Worm (Caenorhabditis elegans): Measurements from ENCODE around the gene gadr-2.
A peak's percentile ranks its signal among the peaks of the same experiment; 100 is the strongest.

The gadr-2 gene

DNA sequence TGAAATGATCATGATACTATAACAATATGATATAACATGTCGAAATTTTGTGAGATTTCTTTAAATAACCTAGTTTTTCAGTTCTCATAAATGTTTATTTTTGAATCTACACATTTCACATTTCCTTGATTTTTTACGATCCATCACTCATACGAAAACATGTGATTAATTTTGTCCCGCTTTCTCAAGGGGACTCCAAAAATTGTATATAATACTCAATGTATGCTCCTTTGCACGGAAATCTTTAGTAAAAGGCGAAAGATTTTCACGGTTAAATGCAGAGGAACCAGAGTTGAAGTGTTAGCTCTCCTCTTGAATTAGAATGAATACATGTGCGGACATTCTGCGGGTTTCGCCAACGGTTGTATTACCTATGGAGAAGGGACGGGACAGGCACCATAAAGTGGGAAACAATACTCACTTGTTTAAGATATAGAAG is 20.6 kb downstream of the gadr-2 start (continued):
- no peak for TF ChIP-seq cebp-1 (GFP tag; IDR thresholded peaks at IDR 0.05)
- TF ChIP-seq cebp-1 (tag; optimal IDR thresholded peaks at IDR 0.05), result no peak
- no peak for TF ChIP-seq nhr-179 (tag; optimal IDR thresholded peaks at IDR 0.05)
- no peak for TF ChIP-seq ccch-3 (GFP tag; optimal IDR thresholded peaks at IDR 0.05)
- no peak for TF ChIP-seq pha-4 (tag; optimal IDR thresholded peaks at IDR 0.05)
- no peak for TF ChIP-seq F57A8.1 (GFP tag; optimal IDR thresholded peaks at IDR 0.05)
- no peak; the same call in 1 of the 2 replicates for TF ChIP-seq Y53G8AR.9 (GFP tag; conservative IDR thresholded peaks at IDR 0.05)
- no peak for TF ChIP-seq sea-2 (GFP tag; IDR thresholded peaks at IDR 0.05)
- TF ChIP-seq lin-26 (GFP tag; IDR thresholded peaks at IDR 0.05), result peak; percentile 67
- TF ChIP-seq lin-35 (GFP tag; optimal IDR thresholded peaks at IDR 0.05), result no peak
- peak; percentile 73 for TF ChIP-seq hmg-1.2 (GFP tag; IDR thresholded peaks at IDR 0.05)
- TF ChIP-seq ZK185.1 (tag; optimal IDR thresholded peaks at IDR 0.05; ENCODE audit: poor library complexity, severe bottlenecking), result no peak
- TF ChIP-seq aptf-3 (GFP tag; IDR thresholded peaks at IDR 0.05), result no peak
- no peak for TF ChIP-seq tlf-1 (GFP tag; optimal IDR thresholded peaks at IDR 0.05)
- TF ChIP-seq Y53F4B.3 (GFP tag; IDR thresholded peaks at IDR 0.05), result no peak
- TF ChIP-seq K11D2.4 (GFP tag; IDR thresholded peaks at IDR 0.05), result no peak
- peak; percentile 79 for TF ChIP-seq pbrm-1 (GFP tag; IDR thresholded peaks at IDR 0.05)

DNA sequence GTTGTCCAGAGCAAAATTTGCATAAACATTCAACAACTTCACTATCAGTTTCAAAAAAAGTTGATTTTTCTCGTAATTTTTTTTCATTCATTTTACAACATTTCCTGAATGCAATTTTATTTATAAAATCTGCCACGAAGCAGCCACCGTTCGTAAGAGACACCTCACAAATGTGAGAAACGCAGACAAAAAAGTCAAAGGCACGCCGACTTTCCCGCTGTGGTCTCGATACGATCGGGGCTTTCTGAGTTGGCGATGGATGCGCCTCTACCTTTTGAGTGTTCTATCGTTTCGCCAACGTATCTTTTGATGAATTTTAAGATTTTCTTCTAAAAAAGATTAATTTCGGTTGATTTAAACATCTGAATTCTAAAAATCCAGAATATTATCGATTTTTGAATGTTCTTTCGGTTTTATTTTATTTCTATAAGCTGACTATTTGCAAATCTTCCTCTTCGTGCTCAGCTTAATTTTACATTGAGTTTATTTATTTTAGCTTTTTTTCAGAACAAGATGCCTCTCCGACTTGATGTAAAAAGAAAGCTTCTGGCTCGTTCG is 25.6 kb downstream of the gadr-2 start, which contains the start of gene copb-2:
Gene copb-2 (plus strand): TSS at position 508 of the 558 bp plus-strand sequence.
- TF ChIP-seq pha-4 (tag; optimal IDR thresholded peaks at IDR 0.05), result no peak
- TF ChIP-seq tlf-1 (GFP tag; optimal IDR thresholded peaks at IDR 0.05), result no peak
- TF ChIP-seq aptf-2 (GFP tag; conservative IDR thresholded peaks at IDR 0.05), result no peak
- no peak for TF ChIP-seq hsf-1 (GFP tag; IDR thresholded peaks at IDR 0.05)
- TF ChIP-seq sdz-38 (tag; optimal IDR thresholded peaks at IDR 0.05), result no peak
- no peak for TF ChIP-seq nhr-27 (tag; optimal IDR thresholded peaks at IDR 0.05)
- TF ChIP-seq Y67H2A.10 (GFP tag; conservative IDR thresholded peaks at IDR 0.05), result no peak
- TF ChIP-seq F57C9.4 (tag; optimal IDR thresholded peaks at IDR 0.05), result no peak
- peak; percentile 37 for TF ChIP-seq lsl-1 (GFP tag; optimal IDR thresholded peaks at IDR 0.05)
- TF ChIP-seq dpl-1 (GFP tag; optimal IDR thresholded peaks at IDR 0.05), result peak; percentile 10
- peak; percentile 63 for TF ChIP-seq attf-5 (GFP tag; optimal IDR thresholded peaks at IDR 0.05)
- no peak for TF ChIP-seq lin-26 (GFP tag; IDR thresholded peaks at IDR 0.05)
- no peak for TF ChIP-seq F37B4.10 (GFP tag; IDR thresholded peaks at IDR 0.05)
- TF ChIP-seq F22D6.2 (tag; optimal IDR thresholded peaks at IDR 0.05), result no peak
- TF ChIP-seq unc-62 (GFP tag; optimal IDR thresholded peaks at IDR 0.05), result no peak
- no peak for TF ChIP-seq nhr-120 (GFP tag; IDR thresholded peaks at IDR 0.05)
- TF ChIP-seq nfya-1 (tag; optimal IDR thresholded peaks at IDR 0.05; ENCODE audit: borderline replicate concordance, insufficient read depth), result no peak
- peak; percentile 90 to 94 for TF ChIP-seq let-607 (tag; optimal IDR thresholded peaks at IDR 0.05)
- no peak for TF ChIP-seq attf-3 (GFP tag; conservative IDR thresholded peaks at IDR 0.05)
- peak; percentile 79 for TF ChIP-seq snpc-1.1 (tag; optimal IDR thresholded peaks at IDR 0.05; ENCODE audit: insufficient read depth)
- TF ChIP-seq lir-1 (GFP tag; conservative IDR thresholded peaks at IDR 0.05), result no peak
- TF ChIP-seq nhr-80 (tag; optimal IDR thresholded peaks at IDR 0.05), result peak; percentile 16
- TF ChIP-seq ZK185.1 (tag; optimal IDR thresholded peaks at IDR 0.05; ENCODE audit: poor library complexity, severe bottlenecking), result peak; percentile 38
- TF ChIP-seq egrh-3 (GFP tag; IDR thresholded peaks at IDR 0.05), result no peak
- no peak for TF ChIP-seq hrde-1 (tag; optimal IDR thresholded peaks at IDR 0.05; ENCODE audit: borderline replicate concordance)
- TF ChIP-seq bed-2 (GFP tag; IDR thresholded peaks at IDR 0.05), result no peak
- TF ChIP-seq snpc-4 (GFP tag; optimal IDR thresholded peaks at IDR 0.05), result peak; percentile 13
- peak; percentile 70 to 80 (median 75) for TF ChIP-seq snpc-4 (tag; optimal IDR thresholded peaks at IDR 0.05)
- no peak for TF ChIP-seq him-1 (tag; optimal IDR thresholded peaks at IDR 0.05)
- no peak for TF ChIP-seq rpc-1 (optimal IDR thresholded peaks at IDR 0.05)
- no peak for TF ChIP-seq rpc-1 (tag; optimal IDR thresholded peaks at IDR 0.05)
- TF ChIP-seq dox-1 (GFP tag; IDR thresholded peaks at IDR 0.05), result no peak; the same call in 1 of the 2 replicates
- peak; percentile 88 for TF ChIP-seq F33H1.4 (GFP tag; IDR thresholded peaks at IDR 0.05)
- no peak for TF ChIP-seq gei-17 (GFP tag; optimal IDR thresholded peaks at IDR 0.05)

Data from whole organism, young adult.